Fruit fly (Drosophila melanogaster): ENCODE measurements around the gene CG42830.

Gene CG42830

dm6 chr2L:17777425-17777824 lies 35.0 kb downstream of the CG42830 start:
- 0 out of 3 replicates have a peak, but pooled peaks have one; percentile 58 for TF ChIP-seq CG2199 (GFP tag; IDR thresholded peaks at IDR 0.05)
- TF ChIP-seq D19A (tag; optimal IDR thresholded peaks at IDR 0.05) = peak; percentile 27
- no peak for TF ChIP-seq CG7987 (GFP tag; optimal IDR thresholded peaks at IDR 0.05)
- TF ChIP-seq gro (GFP tag; optimal IDR thresholded peaks at IDR 0.05) = no peak
- no peak for TF ChIP-seq BtbVII (GFP tag; optimal IDR thresholded peaks at IDR 0.05)
- no peak for TF ChIP-seq ara (GFP tag; IDR thresholded peaks at IDR 0.05)
- peak; percentile 49 for TF ChIP-seq sens (GFP tag)
- no peak for TF ChIP-seq CG8478 (optimal IDR thresholded peaks at IDR 0.05)
- TF ChIP-seq CG11456 (GFP tag; IDR thresholded peaks at IDR 0.05) = no peak
- TF ChIP-seq twi (tag; optimal IDR thresholded peaks at IDR 0.05) = peak; percentile 79
- no peak for TF ChIP-seq chm (GFP tag; IDR thresholded peaks at IDR 0.05)

- TF ChIP-seq Ets65A (GFP tag) (peak; percentile 90), onecut (GFP tag; IDR thresholded peaks at IDR 0.05) (no peak)
Observed at dm6 chr2L:17770775-17771174, 41.7 kb downstream of the CG42830 start.

dm6 chr2L:17770121-17770520 lies 42.4 kb downstream of the CG42830 start:
- TF ChIP-seq CG34376 (GFP tag; optimal IDR thresholded peaks at IDR 0.05) (no peak), sd (tag; optimal IDR thresholded peaks at IDR 0.05) (peak; percentile 57), abd-A (tag; optimal IDR thresholded peaks at IDR 0.05) (peak; percentile 89), Dad (GFP tag; optimal IDR thresholded peaks at IDR 0.05) (no peak), vvl (GFP tag; IDR thresholded peaks at IDR 0.05) (peak; percentile 74)

dm6 chr2L:17768580-17768979 lies 43.9 kb downstream of the CG42830 start:
- TF ChIP-seq H2.0 (GFP tag; IDR thresholded peaks at IDR 0.05) = no peak
- TF ChIP-seq GATAe (GFP tag; conservative IDR thresholded peaks at IDR 0.05) = no peak
- TF ChIP-seq cg (GFP tag; optimal IDR thresholded peaks at IDR 0.05) = no peak
- no peak for TF ChIP-seq nom (GFP tag; optimal IDR thresholded peaks at IDR 0.05)
- no peak for TF ChIP-seq Ets65A (GFP tag)
- no peak for TF ChIP-seq CG12391 (tag; optimal IDR thresholded peaks at IDR 0.05)
- TF ChIP-seq Ptx1 (GFP tag; IDR thresholded peaks at IDR 0.05) = no peak
- peak; percentile 24 for TF ChIP-seq sens (GFP tag)
- TF ChIP-seq az2 (GFP tag; optimal IDR thresholded peaks at IDR 0.05) = no peak
- no peak for TF ChIP-seq CG12659 (GFP tag; optimal IDR thresholded peaks at IDR 0.05)
- no peak for TF ChIP-seq Nf-YC (tag; optimal IDR thresholded peaks at IDR 0.05)
- peak; percentile 5 for TF ChIP-seq sqz (GFP tag; optimal IDR thresholded peaks at IDR 0.05)
- TF ChIP-seq dmrt11E (tag; optimal IDR thresholded peaks at IDR 0.05) = no peak
- no peak for TF ChIP-seq Scr (GFP tag; IDR thresholded peaks at IDR 0.05; ENCODE audit: partially characterized antibody)
- TF ChIP-seq MBD-R2 (GFP tag; IDR thresholded peaks at IDR 0.05) = no peak
- TF ChIP-seq Sry-β (GFP tag; optimal IDR thresholded peaks at IDR 0.05) = no peak
- no peak for TF ChIP-seq br (optimal IDR thresholded peaks at IDR 0.05)
- no peak for TF ChIP-seq stc (GFP tag; IDR thresholded peaks at IDR 0.05)
- TF ChIP-seq kni (GFP tag; optimal IDR thresholded peaks at IDR 0.05) = peak; percentile 30
- TF ChIP-seq CG7745 (tag; optimal IDR thresholded peaks at IDR 0.05) = peak; percentile 92
- TF ChIP-seq jumu (GFP tag; optimal IDR thresholded peaks at IDR 0.05) = no peak
- no peak for TF ChIP-seq Aef1 (GFP tag; IDR thresholded peaks at IDR 0.05)
- TF ChIP-seq CG2202 (tag; optimal IDR thresholded peaks at IDR 0.05) = no peak
- TF ChIP-seq CoRest (tag; optimal IDR thresholded peaks at IDR 0.05) = no peak
- TF ChIP-seq gsb-n (tag; optimal IDR thresholded peaks at IDR 0.05) = peak; percentile 60
- TF ChIP-seq CG7839 (tag; optimal IDR thresholded peaks at IDR 0.05) = no peak
- TF ChIP-seq gcm (GFP tag; optimal IDR thresholded peaks at IDR 0.05) = no peak
- peak; percentile 91 for TF ChIP-seq Awh (GFP tag; IDR thresholded peaks at IDR 0.05)

Data from whole organism, embryonic.